Fruit fly (Drosophila melanogaster) Kc167 (cell line): ENCODE results near the gene CG34117.

Experiments used
- Myc ChIP-seq: fragments of >200 bp; optimal IDR thresholded peaks from 2 replicates; lab custom pipeline; 2017; ENCODE audit warnings: missing external identifiers
- Sin3A ChIP-seq: fragments of >200 bp; optimal IDR thresholded peaks from 2 replicates; lab custom pipeline; 2018; ENCODE audit warnings: missing external identifiers
- h ChIP-seq: fragments of >200 bp; optimal IDR thresholded peaks from 3 replicates; lab custom pipeline; 2018; ENCODE audit warnings: missing external identifiers
- insv ChIP-seq: fragments of >200 bp; optimal IDR thresholded peaks from 3 replicates; lab custom pipeline; 2018; ENCODE audit warnings: missing external identifiers
- psq ChIP-seq: fragments of >200 bp; optimal IDR thresholded peaks from 2 replicates; lab custom pipeline; 2017; ENCODE audit warnings: missing external identifiers
- ttk ChIP-seq: sonication (Bioruptor generic); optimal IDR thresholded peaks from 2 replicates; lab custom pipeline; 2017; ENCODE audit warnings: missing external identifiers

DNA sequence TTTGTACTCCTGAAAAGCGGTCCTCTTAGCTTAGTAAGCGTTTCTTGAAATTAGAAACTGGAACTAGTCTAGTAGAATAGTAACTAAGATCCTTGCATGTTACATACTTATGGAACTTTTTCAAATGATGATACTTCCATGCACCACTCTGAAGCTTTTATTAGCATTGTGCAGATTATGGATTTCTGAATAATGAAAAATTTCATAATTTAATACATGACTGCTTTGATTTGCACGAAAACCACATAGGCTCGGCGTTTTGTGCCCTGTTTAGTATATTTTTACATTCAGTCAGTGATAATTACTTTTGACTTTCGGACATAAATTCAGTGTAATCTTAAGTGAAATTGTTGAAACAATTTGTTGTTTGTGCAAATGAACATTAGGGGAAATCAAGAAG lies 44.7 kb downstream of the CG34117 start, which contains the start of gene CG43675:
- TF ChIP-seq Myc (lab: Kevin White, UChicago) (no peak), ttk (lab: Kevin White, UChicago) (no peak), psq (lab: Kevin White, UChicago) (no peak), Sin3A (lab: Kevin White, UChicago) (no peak), insv (lab: Kevin White, UChicago) (no peak), h (lab: Kevin White, UChicago) (no peak)
